Fruit fly (Drosophila melanogaster) whole organism, embryonic: ENCODE results near the gene Snx27.

Source experiments
- Atf-2 ChIP-seq: fragments of 200-800 bp; sonication (Bioruptor generic); optimal IDR thresholded peaks from 2 replicates; lab custom pipeline; 2016; ENCODE audit warnings: missing biosample characterization, missing genetic modification characterization
- BtbVII ChIP-seq: fragments of 200-800 bp; sonication (Bioruptor generic); optimal IDR thresholded peaks from 3 replicates; lab custom pipeline; 2017; ENCODE audit warnings: missing biosample characterization, mild to moderate bottlenecking, missing genetic modification characterization
- CG10147 ChIP-seq: fragments of 200-800 bp; sonication (Bioruptor generic); optimal IDR thresholded peaks from 2 replicates; lab custom pipeline; 2019; ENCODE audit warnings: missing biosample characterization, mild to moderate bottlenecking, missing genetic modification characterization, moderate library complexity
- CG12104 ChIP-seq: fragments of 200-800 bp; sonication (Bioruptor generic); optimal IDR thresholded peaks from 3 replicates; lab custom pipeline; 2016; ENCODE audit warnings: missing biosample characterization, missing genetic modification characterization
- CG12744 ChIP-seq: fragments of 200-800 bp; sonication (Bioruptor generic); optimal IDR thresholded peaks from 2 replicates; lab custom pipeline; 2016; ENCODE audit warnings: missing biosample characterization, missing genetic modification characterization
- CG13775 ChIP-seq: fragments of 200-800 bp; sonication (Bioruptor generic); optimal IDR thresholded peaks from 3 replicates; lab custom pipeline; 2017; ENCODE audit warnings: missing biosample characterization, mild to moderate bottlenecking, missing genetic modification characterization
- CG14965 ChIP-seq: fragments of 200-800 bp; sonication (Bioruptor generic); optimal IDR thresholded peaks from 2 replicates; lab custom pipeline; 2016; ENCODE audit warnings: missing biosample characterization, missing genetic modification characterization, borderline replicate concordance
- CG15011 ChIP-seq: fragments of 200-800 bp; sonication (Bioruptor generic); optimal IDR thresholded peaks from 3 replicates; lab custom pipeline; 2018; ENCODE audit warnings: missing biosample characterization, mild to moderate bottlenecking, missing genetic modification characterization
- CG1529 ChIP-seq: fragments of 200-800 bp; sonication (Bioruptor generic); optimal IDR thresholded peaks from 3 replicates; lab custom pipeline; 2018; ENCODE audit warnings: missing biosample characterization, missing genetic modification characterization
- CG15601 ChIP-seq: fragments of 200-800 bp; sonication (Bioruptor generic); optimal IDR thresholded peaks from 3 replicates; lab custom pipeline; 2019; ENCODE audit warnings: missing biosample characterization, mild to moderate bottlenecking, missing genetic modification characterization, moderate library complexity
- CG17568 ChIP-seq: fragments of 200-800 bp; sonication (Bioruptor generic); optimal IDR thresholded peaks from 2 replicates; lab custom pipeline; 2018; ENCODE audit warnings: missing biosample characterization, mild to moderate bottlenecking, missing genetic modification characterization, moderate library complexity
- CG18262 ChIP-seq: fragments of 200-800 bp; optimal IDR thresholded peaks from 3 replicates; lab custom pipeline; 2019; ENCODE audit warnings: missing biosample characterization, mild to moderate bottlenecking, missing genetic modification characterization, moderate library complexity
- CG2678 ChIP-seq: fragments of 200-800 bp; sonication (Bioruptor generic); optimal IDR thresholded peaks from 3 replicates; lab custom pipeline; 2019; ENCODE audit warnings: missing biosample characterization, mild to moderate bottlenecking, missing genetic modification characterization, moderate library complexity
- CG30020 ChIP-seq: fragments of 200-800 bp; optimal IDR thresholded peaks from 2 replicates; lab custom pipeline; 2019; ENCODE audit warnings: missing biosample characterization, mild to moderate bottlenecking, missing genetic modification characterization, moderate library complexity
- CG30403 ChIP-seq: fragments of 200-800 bp; sonication (Bioruptor generic); optimal IDR thresholded peaks from 3 replicates; lab custom pipeline; 2016; ENCODE audit warnings: missing biosample characterization, missing genetic modification characterization
- CG32767 ChIP-seq: fragments of 200-800 bp; sonication (Bioruptor generic); IDR thresholded peaks from 2 replicates; pipeline ENCODE4 v1.3.6; 2022; ENCODE audit warnings: missing biosample characterization, missing genetic modification characterization
- CG5245 ChIP-seq: fragments of 200-800 bp; sonication (Bioruptor generic); optimal IDR thresholded peaks from 3 replicates; lab custom pipeline; 2016; ENCODE audit warnings: missing biosample characterization, missing genetic modification characterization
- CG7963 ChIP-seq: fragments of 200-800 bp; sonication (Bioruptor generic); IDR thresholded peaks from 3 replicates; pipeline ENCODE4 v1.3.6; 2022; ENCODE audit warnings: missing biosample characterization, missing genetic modification characterization; ENCODE audit not compliant: partially characterized antibody
- CG8924 ChIP-seq: fragments of 200-800 bp; optimal IDR thresholded peaks from 3 replicates; lab custom pipeline; 2019; ENCODE audit warnings: missing biosample characterization, mild to moderate bottlenecking, missing genetic modification characterization, moderate library complexity
- Camta ChIP-seq: fragments of 200-800 bp; sonication (Bioruptor generic); optimal IDR thresholded peaks from 2 replicates; lab custom pipeline; 2016; ENCODE audit warnings: missing biosample characterization, missing genetic modification characterization
- Dbx ChIP-seq: fragments of 200-800 bp; sonication (Bioruptor generic); IDR thresholded peaks from 3 replicates; pipeline ENCODE4 v1.3.6; 2022; ENCODE audit warnings: missing biosample characterization, missing genetic modification characterization
- Deaf1 ChIP-seq: fragments of 200-800 bp; optimal IDR thresholded peaks from 3 replicates; lab custom pipeline; 2019; ENCODE audit warnings: missing biosample characterization, mild to moderate bottlenecking, missing genetic modification characterization, moderate library complexity
- Drgx ChIP-seq: fragments of 200-800 bp; sonication (Bioruptor generic); IDR thresholded peaks from 2 replicates; pipeline ENCODE4 v1.3.6; 2022; ENCODE audit warnings: missing biosample characterization, missing genetic modification characterization
- Eip74EF ChIP-seq, 2 experiments: fragments of 200-800 bp in 1 of 2; fragments of >200 bp in 1 of 2; sonication (Bioruptor generic) in 1 of 2; optimal IDR thresholded peaks; 2 replicates each; lab custom pipeline; 2017 to 2019; ENCODE audit warnings: missing biosample characterization in 2 of 2, missing genetic modification characterization in 2 of 2, mild to moderate bottlenecking in 1 of 2, moderate library complexity in 1 of 2
- Fer2 ChIP-seq: fragments of 200-800 bp; sonication (Bioruptor generic); optimal IDR thresholded peaks from 2 replicates; lab custom pipeline; 2018; ENCODE audit warnings: missing biosample characterization, mild to moderate bottlenecking, missing genetic modification characterization, moderate library complexity
- GATAe ChIP-seq: fragments of 200-800 bp; sonication (Bioruptor generic); conservative IDR thresholded peaks from 2 replicates; pipeline ENCODE4 v1.3.6; 2022; ENCODE audit warnings: missing biosample characterization, missing genetic modification characterization
- HLH54F ChIP-seq: fragments of 200-800 bp; sonication (Bioruptor generic); optimal IDR thresholded peaks from 3 replicates; lab custom pipeline; 2016; ENCODE audit warnings: missing biosample characterization, missing genetic modification characterization
- HmgZ ChIP-seq: fragments of 200-800 bp; sonication (Bioruptor generic); optimal IDR thresholded peaks from 2 replicates; lab custom pipeline; 2018; ENCODE audit warnings: missing biosample characterization, mild to moderate bottlenecking, missing genetic modification characterization
- Hmr ChIP-seq: fragments of 200-800 bp; sonication (Bioruptor generic); optimal IDR thresholded peaks from 3 replicates; lab custom pipeline; 2017; ENCODE audit warnings: mild to moderate bottlenecking, missing biosample characterization, missing genetic modification reagents, missing genetic modification characterization
- Rfx ChIP-seq: fragments of 200-800 bp; sonication (Bioruptor generic); IDR thresholded peaks from 2 replicates; pipeline ENCODE4 v1.3.6; 2022; ENCODE audit warnings: missing biosample characterization, missing genetic modification characterization
- Scr ChIP-seq: fragments of 200-800 bp; sonication (Bioruptor generic); IDR thresholded peaks from 2 replicates; pipeline ENCODE4 v1.3.6; 2022; ENCODE audit warnings: missing biosample characterization, missing genetic modification characterization; ENCODE audit not compliant: partially characterized antibody
- Sox102F ChIP-seq: fragments of 200-800 bp; sonication (Bioruptor generic); optimal IDR thresholded peaks from 2 replicates; lab custom pipeline; 2018; ENCODE audit warnings: missing biosample characterization, mild to moderate bottlenecking, missing genetic modification characterization, moderate library complexity
- Stat92E ChIP-seq, 3 experiments: fragments of >200 bp in 2 of 3; fragments of 200-800 bp in 1 of 3; sonication (Bioruptor generic) in 1 of 3; optimal IDR thresholded peaks; 2 replicates each; lab custom pipeline; 2017 to 2019; ENCODE audit warnings: missing biosample characterization in 3 of 3, missing genetic modification characterization in 3 of 3, mild to moderate bottlenecking in 1 of 3, moderate library complexity in 1 of 3
- ash1 ChIP-seq: fragments of 200-800 bp; sonication (Bioruptor generic); optimal IDR thresholded peaks from 2 replicates; lab custom pipeline; 2018; ENCODE audit warnings: missing biosample characterization, mild to moderate bottlenecking, missing genetic modification characterization
- bigmax ChIP-seq: fragments of 200-800 bp; sonication (Bioruptor generic); optimal IDR thresholded peaks from 2 replicates; lab custom pipeline; 2018; ENCODE audit warnings: missing biosample characterization, mild to moderate bottlenecking, missing genetic modification characterization
- chinmo ChIP-seq: fragments of 200-800 bp; sonication (Bioruptor generic); IDR thresholded peaks from 4 replicates; pipeline ENCODE4 v1.3.6; 2022; ENCODE audit warnings: missing biosample characterization, missing genetic modification characterization; ENCODE audit not compliant: partially characterized antibody
- ewg ChIP-seq: fragments of 200-800 bp; sonication (Bioruptor generic); optimal IDR thresholded peaks from 3 replicates; lab custom pipeline; 2017; ENCODE audit warnings: mild to moderate bottlenecking, missing biosample characterization, missing genetic modification reagents, missing genetic modification characterization
- fu2 ChIP-seq: fragments of 200-800 bp; sonication (Bioruptor generic); optimal IDR thresholded peaks from 2 replicates; lab custom pipeline; 2016; ENCODE audit warnings: missing biosample characterization, missing genetic modification characterization
- gt ChIP-seq: fragments of 200-800 bp; sonication (Bioruptor generic); IDR thresholded peaks from 2 replicates; pipeline ENCODE4 v1.3.6; 2022; ENCODE audit warnings: missing biosample characterization, missing genetic modification characterization
- h ChIP-seq: fragments of >200 bp; optimal IDR thresholded peaks from 2 replicates; lab custom pipeline; 2017
- insv ChIP-seq, 2 experiments: fragments of 200-800 bp; sonication (Bioruptor generic); optimal IDR thresholded peaks; 3 replicates each; lab custom pipeline; 2016 to 2018; ENCODE audit warnings: missing biosample characterization in 2 of 2, missing genetic modification characterization in 2 of 2
- lov ChIP-seq, 2 experiments: fragments of 200-800 bp in 1 of 2; fragments of >200 bp in 1 of 2; sonication (Bioruptor generic) in 1 of 2; IDR thresholded peaks in 1 of 2; optimal IDR thresholded peaks in 1 of 2; 2 replicates in 1 of 2; 3 replicates in 1 of 2; pipeline versions ENCODE4 v1.3.6 to Lab custom; 2017 to 2022; ENCODE audit warnings: missing biosample characterization in 1 of 2, missing genetic modification characterization in 1 of 2
- mld ChIP-seq: fragments of 200-800 bp; sonication (Bioruptor generic); IDR thresholded peaks from 3 replicates; pipeline ENCODE4 v1.3.6; 2022; ENCODE audit warnings: missing biosample characterization, missing genetic modification characterization; ENCODE audit not compliant: partially characterized antibody
- nom ChIP-seq: fragments of 200-800 bp; sonication (Bioruptor generic); optimal IDR thresholded peaks from 2 replicates; lab custom pipeline; 2017; ENCODE audit warnings: missing biosample characterization, missing genetic modification characterization, mild to moderate bottlenecking, moderate library complexity, missing genetic modification reagents
- ro ChIP-seq: fragments of 200-800 bp; sonication (Bioruptor generic); IDR thresholded peaks from 2 replicates; pipeline ENCODE4 v1.3.6; 2022; ENCODE audit warnings: missing biosample characterization, missing genetic modification characterization
- ssp ChIP-seq: fragments of 200-800 bp; sonication (Bioruptor generic); IDR thresholded peaks from 2 replicates; pipeline ENCODE4 v1.3.6; 2022; ENCODE audit warnings: missing biosample characterization, missing genetic modification characterization
- stwl ChIP-seq: fragments of 200-800 bp; sonication (Bioruptor generic); optimal IDR thresholded peaks from 3 replicates; lab custom pipeline; 2018; ENCODE audit warnings: missing biosample characterization, mild to moderate bottlenecking, missing genetic modification characterization, moderate library complexity
- tio ChIP-seq: fragments of 200-800 bp; sonication (Bioruptor generic); optimal IDR thresholded peaks from 2 replicates; lab custom pipeline; 2017; ENCODE audit warnings: missing biosample characterization, missing genetic modification characterization, inconsistent platforms

Snx27 gene

DNA sequence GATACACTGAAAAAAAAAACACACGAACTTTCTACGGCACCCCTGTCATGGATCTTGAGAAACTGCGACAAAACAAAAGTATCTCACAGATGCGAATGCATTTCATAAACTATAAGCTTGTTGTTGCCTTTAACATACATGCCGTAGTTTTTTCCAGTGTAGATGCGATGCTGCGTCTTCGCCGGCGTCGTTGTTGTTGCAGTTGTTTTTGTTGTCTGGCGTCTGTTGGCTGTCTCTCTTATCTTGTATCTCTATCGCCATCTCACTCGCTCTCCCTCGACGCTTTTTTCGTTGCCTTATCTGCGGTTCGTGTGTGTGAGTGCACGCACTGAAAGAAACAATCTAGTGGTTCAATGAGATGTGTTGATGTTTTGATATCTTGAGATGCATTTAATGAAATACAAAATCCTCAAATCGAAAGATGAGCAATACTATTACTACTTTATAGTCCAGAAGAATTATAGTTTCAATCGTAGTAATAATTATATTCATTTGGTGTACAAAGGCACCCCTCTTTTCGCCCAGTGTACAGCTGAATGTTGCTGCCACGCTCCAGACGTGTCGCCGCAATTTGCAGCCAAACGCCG is 41.3 kb downstream of the Snx27 start (continued):
- TF ChIP-seq ewg (GFP tag; lab: Kevin White, UChicago) = peak; percentile 92
- TF ChIP-seq Scr (GFP tag; lab: Robert Waterston, UW) = no peak
- TF ChIP-seq CG13775 = peak; percentile 93
- TF ChIP-seq CG12104 (GFP tag; lab: Kevin White, UChicago) = peak; percentile 95
- peak; percentile 83 for TF ChIP-seq gt
- TF ChIP-seq Stat92E (GFP tag; optimal IDR thresholded peaks at IDR 0.05; lab: Kevin White, UChicago) = peak in 1 of 3 experiments; percentile 80
- TF ChIP-seq CG1529 (GFP tag; lab: Kevin White, UChicago) = peak; percentile 93
- TF ChIP-seq ro (GFP tag; lab: Robert Waterston, UW) = peak; percentile 81
- peak; percentile 66 for TF ChIP-seq ash1 (GFP tag; lab: Kevin White, UChicago)
- TF ChIP-seq HLH54F (GFP tag; lab: Kevin White, UChicago) = peak; percentile 96
- peak; percentile 86 for TF ChIP-seq HmgZ (tag; lab: Kevin White, UChicago)
- TF ChIP-seq CG14965 (GFP tag; lab: Kevin White, UChicago) = peak; percentile 92
- peak; percentile 95 for TF ChIP-seq CG2678 (tag; lab: Kevin White, UChicago)
- TF ChIP-seq ssp (GFP tag; lab: Robert Waterston, UW) = peak; percentile 85
- peak; percentile 93 for TF ChIP-seq tio (GFP tag; lab: Kevin White, UChicago)
- TF ChIP-seq CG30403 (GFP tag; lab: Kevin White, UChicago) = peak; percentile 97
- peak; percentile 97 for TF ChIP-seq nom (GFP tag; lab: Kevin White, UChicago)
- peak; percentile 43 for TF ChIP-seq CG30020 (tag; lab: Kevin White, UChicago)
- TF ChIP-seq CG12744 (GFP tag; lab: Kevin White, UChicago) = peak; percentile 96
- no peak for TF ChIP-seq mld (GFP tag; lab: Robert Waterston, UW)
- TF ChIP-seq BtbVII = peak; percentile 91
- TF ChIP-seq CG18262 (tag; lab: Kevin White, UChicago) = peak; percentile 80
- TF ChIP-seq CG7963 (GFP tag; lab: Robert Waterston, UW) = no peak
- TF ChIP-seq chinmo (GFP tag; lab: Robert Waterston, UW) = peak; percentile 74; the same call in 1 of the 4 replicates
- peak in 1 of 2 experiments; percentile 89 for TF ChIP-seq Eip74EF (GFP tag; optimal IDR thresholded peaks at IDR 0.05; lab: Kevin White, UChicago)
- TF ChIP-seq stwl (tag; lab: Kevin White, UChicago) = peak; percentile 45
- peak; percentile 50 to 69 for TF ChIP-seq insv (GFP tag; optimal IDR thresholded peaks at IDR 0.05; lab: Kevin White, UChicago)
- TF ChIP-seq Camta (GFP tag; lab: Kevin White, UChicago) = peak; percentile 97
- no peak for TF ChIP-seq h (lab: Kevin White, UChicago)
- peak; percentile 97 for TF ChIP-seq CG5245 (GFP tag; lab: Kevin White, UChicago)
- TF ChIP-seq CG15601 = peak; percentile 88
- TF ChIP-seq CG17568 (GFP tag; lab: Kevin White, UChicago) = peak; percentile 89
- TF ChIP-seq CG15011 (GFP tag; lab: Kevin White, UChicago) = peak; percentile 84
- peak; percentile 77 for TF ChIP-seq CG8924
- TF ChIP-seq Rfx (GFP tag; lab: Robert Waterston, UW) = peak; percentile 97
- TF ChIP-seq CG10147 (GFP tag; lab: Kevin White, UChicago) = peak; percentile 83
- TF ChIP-seq GATAe = peak; percentile 53
- TF ChIP-seq Dbx = peak; percentile 90
- TF ChIP-seq Sox102F (GFP tag; lab: Kevin White, UChicago) = peak; percentile 95
- peak; percentile 48 for TF ChIP-seq bigmax (GFP tag; lab: Kevin White, UChicago)
- TF ChIP-seq fu2 (GFP tag; lab: Kevin White, UChicago) = peak; percentile 94
- TF ChIP-seq lov (optimal IDR thresholded peaks at IDR 0.05; lab: Kevin White, UChicago) = no peak
- TF ChIP-seq lov (GFP tag; IDR thresholded peaks at IDR 0.05; lab: Robert Waterston, UW) = peak; percentile 97
- peak; percentile 93 for TF ChIP-seq CG32767 (GFP tag; lab: Robert Waterston, UW)
- peak; percentile 93 for TF ChIP-seq Hmr (GFP tag; lab: Kevin White, UChicago)
- TF ChIP-seq Atf-2 = peak; percentile 97
- peak; percentile 96 for TF ChIP-seq Drgx (GFP tag; lab: Robert Waterston, UW)
- peak; percentile 85 for TF ChIP-seq Fer2 (tag; lab: Kevin White, UChicago)
- TF ChIP-seq Deaf1 (tag; lab: Kevin White, UChicago) = peak; percentile 42
